Fruit fly (Drosophila melanogaster) whole organism, embryonic: ENCODE measurements around the gene CG13258.

Experiments used
- Aef1 ChIP-seq: fragments of 200-800 bp; sonication (Bioruptor generic); IDR thresholded peaks from 3 replicates; pipeline ENCODE4 v1.3.6; 2022; ENCODE audit warnings: missing biosample characterization, missing genetic modification characterization
- Antp ChIP-seq: fragments of 200-800 bp; sonication (Bioruptor generic); optimal IDR thresholded peaks from 3 replicates; lab custom pipeline; 2016; ENCODE audit warnings: missing biosample characterization, missing genetic modification characterization
- B-H1 ChIP-seq: fragments of 200-800 bp; sonication (Bioruptor generic); IDR thresholded peaks from 3 replicates; pipeline ENCODE4 v1.3.6; 2022; ENCODE audit warnings: missing biosample characterization, missing genetic modification characterization
- CG10147 ChIP-seq: fragments of 200-800 bp; sonication (Bioruptor generic); optimal IDR thresholded peaks from 2 replicates; lab custom pipeline; 2019; ENCODE audit warnings: missing biosample characterization, mild to moderate bottlenecking, missing genetic modification characterization, moderate library complexity
- CG10654 ChIP-seq: fragments of 200-800 bp; sonication (Bioruptor generic); optimal IDR thresholded peaks from 2 replicates; lab custom pipeline; 2016; ENCODE audit warnings: missing biosample characterization, missing genetic modification characterization
- CG10979 ChIP-seq: fragments of 200-800 bp; sonication (Bioruptor generic); optimal IDR thresholded peaks from 2 replicates; lab custom pipeline; 2018; ENCODE audit warnings: missing biosample characterization, mild to moderate bottlenecking, missing genetic modification characterization, moderate library complexity
- CG11504 ChIP-seq: fragments of 200-800 bp; sonication (Bioruptor generic); optimal IDR thresholded peaks from 3 replicates; lab custom pipeline; 2019; ENCODE audit warnings: missing biosample characterization, mild to moderate bottlenecking, missing genetic modification characterization, moderate library complexity
- CG1233 ChIP-seq: fragments of 200-800 bp; sonication (Bioruptor generic); optimal IDR thresholded peaks from 4 replicates; lab custom pipeline; 2018; ENCODE audit warnings: missing biosample characterization, mild to moderate bottlenecking, missing genetic modification characterization
- CG1529 ChIP-seq: fragments of 200-800 bp; sonication (Bioruptor generic); optimal IDR thresholded peaks from 3 replicates; lab custom pipeline; 2018; ENCODE audit warnings: missing biosample characterization, missing genetic modification characterization
- CG15479 ChIP-seq: fragments of 200-800 bp; sonication (Bioruptor generic); optimal IDR thresholded peaks from 3 replicates; lab custom pipeline; 2019; ENCODE audit warnings: missing biosample characterization, mild to moderate bottlenecking, missing genetic modification characterization, moderate library complexity
- CG4707 ChIP-seq: fragments of 200-800 bp; sonication (Bioruptor generic); optimal IDR thresholded peaks from 2 replicates; lab custom pipeline; 2018; ENCODE audit warnings: missing biosample characterization, mild to moderate bottlenecking, missing genetic modification characterization, moderate library complexity
- CG6854 ChIP-seq: fragments of 200-800 bp; sonication (Bioruptor generic); optimal IDR thresholded peaks from 3 replicates; lab custom pipeline; 2017; ENCODE audit warnings: missing biosample characterization, mild to moderate bottlenecking, missing genetic modification characterization
- CG7271 ChIP-seq: fragments of 200-800 bp; sonication (Bioruptor generic); optimal IDR thresholded peaks from 2 replicates; lab custom pipeline; 2018; ENCODE audit warnings: missing biosample characterization, mild to moderate bottlenecking, missing genetic modification characterization, moderate library complexity
- CG7745 ChIP-seq: fragments of 200-800 bp; sonication (Bioruptor generic); optimal IDR thresholded peaks from 2 replicates; lab custom pipeline; 2018; ENCODE audit warnings: missing biosample characterization, mild to moderate bottlenecking, missing genetic modification characterization, moderate library complexity
- CG7987 ChIP-seq: fragments of 200-800 bp; sonication (Bioruptor generic); optimal IDR thresholded peaks from 2 replicates; lab custom pipeline; 2018; ENCODE audit warnings: missing biosample characterization, mild to moderate bottlenecking, missing genetic modification characterization, moderate library complexity
- CG8944 ChIP-seq: fragments of 200-800 bp; sonication (Bioruptor generic); optimal IDR thresholded peaks from 3 replicates; lab custom pipeline; 2016; ENCODE audit warnings: missing biosample characterization, missing genetic modification characterization
- CG9876 ChIP-seq: fragments of 200-800 bp; sonication (Bioruptor generic); optimal IDR thresholded peaks from 2 replicates; lab custom pipeline; 2016; ENCODE audit warnings: missing biosample characterization, missing genetic modification characterization
- D19A ChIP-seq: fragments of 200-800 bp; optimal IDR thresholded peaks from 3 replicates; lab custom pipeline; 2019; ENCODE audit warnings: missing biosample characterization, mild to moderate bottlenecking, missing genetic modification characterization, moderate library complexity
- Dek ChIP-seq: fragments of 200-800 bp; sonication (Bioruptor generic); optimal IDR thresholded peaks from 3 replicates; lab custom pipeline; 2019; ENCODE audit warnings: missing biosample characterization, mild to moderate bottlenecking, missing genetic modification characterization, moderate library complexity
- E2f2 ChIP-seq: fragments of 200-800 bp; sonication (Bioruptor generic); IDR thresholded peaks from 2 replicates; pipeline ENCODE4 v1.3.6; 2022; ENCODE audit warnings: missing biosample characterization, missing genetic modification characterization
- Hr51 ChIP-seq, 2 experiments: fragments of 200-800 bp; sonication (Bioruptor generic); optimal IDR thresholded peaks; 2 replicates in 1 of 2; 3 replicates in 1 of 2; lab custom pipeline; 2016 to 2018; ENCODE audit warnings: missing biosample characterization in 2 of 2, missing genetic modification characterization in 2 of 2, mild to moderate bottlenecking in 1 of 2, moderate library complexity in 1 of 2
- Opbp ChIP-seq: fragments of 200-800 bp; sonication (Bioruptor generic); IDR thresholded peaks from 3 replicates; pipeline ENCODE4 v1.3.6; 2022; ENCODE audit warnings: missing biosample characterization, missing genetic modification characterization; ENCODE audit not compliant: partially characterized antibody
- Side ChIP-seq: fragments of 200-800 bp; sonication (Bioruptor generic); optimal IDR thresholded peaks from 2 replicates; lab custom pipeline; 2016; ENCODE audit warnings: missing biosample characterization, missing genetic modification characterization
- Xbp1 ChIP-seq: fragments of 200-800 bp; sonication (Bioruptor generic); optimal IDR thresholded peaks from 3 replicates; lab custom pipeline; 2016; ENCODE audit warnings: missing biosample characterization, mild to moderate bottlenecking, missing genetic modification characterization
- ac ChIP-seq: fragments of 200-800 bp; sonication (Bioruptor generic); optimal IDR thresholded peaks from 3 replicates; lab custom pipeline; 2017; ENCODE audit warnings: missing biosample characterization, mild to moderate bottlenecking, missing genetic modification characterization
- amos ChIP-seq: fragments of 200-800 bp; sonication (Bioruptor generic); IDR thresholded peaks from 2 replicates; pipeline ENCODE4 v1.3.6; 2022; ENCODE audit warnings: missing biosample characterization, missing genetic modification characterization; ENCODE audit not compliant: partially characterized antibody
- aop ChIP-seq: fragments of 200-800 bp; sonication (Bioruptor generic); IDR thresholded peaks from 2 replicates; pipeline ENCODE4 v1.3.6; 2022; ENCODE audit warnings: missing biosample characterization, missing genetic modification characterization
- az2 ChIP-seq: fragments of 200-800 bp; sonication (Bioruptor generic); optimal IDR thresholded peaks from 3 replicates; lab custom pipeline; 2016; ENCODE audit warnings: missing biosample characterization, missing genetic modification characterization
- bab2 ChIP-seq: fragments of 200-800 bp; sonication (Bioruptor generic); optimal IDR thresholded peaks from 2 replicates; lab custom pipeline; 2016; ENCODE audit warnings: missing biosample characterization, missing genetic modification characterization
- bbx ChIP-seq: fragments of 200-800 bp; sonication (Bioruptor generic); IDR thresholded peaks from 2 replicates; pipeline ENCODE4 v1.3.6; 2022; ENCODE audit warnings: missing biosample characterization, missing genetic modification characterization; ENCODE audit not compliant: partially characterized antibody
- chm ChIP-seq: fragments of 200-800 bp; sonication (Bioruptor generic); IDR thresholded peaks from 2 replicates; pipeline ENCODE4 v1.3.6; 2022; ENCODE audit warnings: missing biosample characterization, missing genetic modification characterization
- corto ChIP-seq: fragments of 200-800 bp; sonication (Bioruptor generic); optimal IDR thresholded peaks from 2 replicates; lab custom pipeline; 2016; ENCODE audit warnings: missing biosample characterization, mild to moderate bottlenecking, missing genetic modification characterization, moderate library complexity
- cwo ChIP-seq: fragments of 200-800 bp; sonication (Bioruptor generic); optimal IDR thresholded peaks from 3 replicates; lab custom pipeline; 2017; ENCODE audit warnings: missing biosample characterization, missing genetic modification characterization, mild to moderate bottlenecking, moderate library complexity, missing genetic modification reagents
- gro ChIP-seq: fragments of 200-800 bp; sonication (Bioruptor generic); optimal IDR thresholded peaks from 2 replicates; lab custom pipeline; 2016; ENCODE audit warnings: missing biosample characterization, missing genetic modification characterization
- hkb ChIP-seq, 2 experiments: fragments of 200-800 bp in 1 of 2; fragments of >200 bp in 1 of 2; sonication (Bioruptor generic) in 1 of 2; IDR thresholded peaks in 1 of 2; optimal IDR thresholded peaks in 1 of 2; 2 replicates each; pipeline versions ENCODE4 v1.3.6 to Lab custom; 2017 to 2022; ENCODE audit warnings: missing biosample characterization in 1 of 2, missing genetic modification characterization in 1 of 2
- hth ChIP-seq: fragments of >200 bp; optimal IDR thresholded peaks from 2 replicates; lab custom pipeline; 2017; ENCODE audit warnings: inconsistent platforms
- klu ChIP-seq: fragments of 200-800 bp; sonication (Bioruptor generic); IDR thresholded peaks from 2 replicates; pipeline ENCODE4 v1.3.6; 2022; ENCODE audit warnings: missing biosample characterization, missing genetic modification characterization
- mirr ChIP-seq: fragments of 200-800 bp; sonication (Bioruptor generic); optimal IDR thresholded peaks from 3 replicates; lab custom pipeline; 2018; ENCODE audit warnings: missing biosample characterization, mild to moderate bottlenecking, missing genetic modification characterization
- nau ChIP-seq: fragments of 200-800 bp; sonication (Bioruptor generic); optimal IDR thresholded peaks from 3 replicates; lab custom pipeline; 2017; ENCODE audit warnings: missing biosample characterization, mild to moderate bottlenecking, missing genetic modification characterization, missing genetic modification reagents
- nom ChIP-seq: fragments of 200-800 bp; sonication (Bioruptor generic); optimal IDR thresholded peaks from 2 replicates; lab custom pipeline; 2017; ENCODE audit warnings: missing biosample characterization, missing genetic modification characterization, mild to moderate bottlenecking, moderate library complexity, missing genetic modification reagents
- p53 ChIP-seq: fragments of 200-800 bp; sonication (Bioruptor generic); optimal IDR thresholded peaks from 2 replicates; lab custom pipeline; 2016; ENCODE audit warnings: missing biosample characterization, missing genetic modification characterization
- pb ChIP-seq: fragments of 200-800 bp; sonication (Bioruptor generic); optimal IDR thresholded peaks from 3 replicates; lab custom pipeline; 2016; ENCODE audit warnings: missing biosample characterization, missing genetic modification characterization
- repo ChIP-seq: fragments of 200-800 bp; sonication (Bioruptor generic); optimal IDR thresholded peaks from 2 replicates; lab custom pipeline; 2016; ENCODE audit warnings: missing biosample characterization, missing genetic modification characterization
- tap ChIP-seq: fragments of 200-800 bp; optimal IDR thresholded peaks from 3 replicates; lab custom pipeline; 2019; ENCODE audit warnings: missing biosample characterization, mild to moderate bottlenecking, missing genetic modification characterization, moderate library complexity
- tgo ChIP-seq: fragments of 200-800 bp; sonication (Bioruptor generic); IDR thresholded peaks from 3 replicates; pipeline ENCODE4 v1.3.6; 2022; ENCODE audit warnings: missing biosample characterization, missing genetic modification characterization
- tx ChIP-seq: fragments of 200-800 bp; sonication (Bioruptor generic); optimal IDR thresholded peaks from 2 replicates; lab custom pipeline; 2016; ENCODE audit warnings: missing biosample characterization, missing genetic modification characterization
- usp ChIP-seq: fragments of >200 bp; optimal IDR thresholded peaks from 2 replicates; lab custom pipeline; 2017; ENCODE audit warnings: missing biosample characterization, missing genetic modification characterization
- vfl ChIP-seq: fragments of 200-800 bp; sonication (Bioruptor generic); optimal IDR thresholded peaks from 2 replicates; lab custom pipeline; 2016; ENCODE audit warnings: missing biosample characterization, missing genetic modification characterization
- zen ChIP-seq: fragments of 200-800 bp; sonication (Bioruptor generic); optimal IDR thresholded peaks from 3 replicates; lab custom pipeline; 2018; ENCODE audit warnings: missing biosample characterization, mild to moderate bottlenecking, missing genetic modification characterization, moderate library complexity

The CG13258 gene

dm6 chr2L:16285692-16286359, 7.0 kb downstream of the CG13258 start (continued):
- TF ChIP-seq tx (GFP tag; lab: Kevin White, UChicago) (peak; percentile 84), Antp (GFP tag; lab: Kevin White, UChicago) (peak; percentile 83), cwo (GFP tag; lab: Kevin White, UChicago) (peak; percentile 56), Opbp (GFP tag; lab: Robert Waterston, UW) (no peak), CG7745 (tag; lab: Kevin White, UChicago) (peak; percentile 17), aop (GFP tag; lab: Robert Waterston, UW) (no peak), B-H1 (GFP tag; lab: Robert Waterston, UW) (no peak), CG7987 (peak; percentile 77), gro (GFP tag; lab: Kevin White, UChicago) (peak; percentile 86), CG10979 (tag; lab: Kevin White, UChicago) (peak; percentile 90), zen (tag; lab: Kevin White, UChicago) (peak; percentile 88), amos (GFP tag; lab: Robert Waterston, UW) (no peak), usp (GFP tag; lab: Kevin White, UChicago) (no peak), hth (lab: Kevin White, UChicago) (no peak), CG4707 (peak; percentile 71), vfl (GFP tag; lab: Kevin White, UChicago) (peak; percentile 79), corto (GFP tag; lab: Kevin White, UChicago) (peak; percentile 77), az2 (peak; percentile 86), CG1233 (GFP tag; lab: Kevin White, UChicago) (peak; percentile 81), hkb (optimal IDR thresholded peaks at IDR 0.05; lab: Kevin White, UChicago) (no peak), hkb (GFP tag; IDR thresholded peaks at IDR 0.05; lab: Robert Waterston, UW) (no peak), CG6854 (GFP tag; lab: Kevin White, UChicago) (peak; percentile 84), nom (GFP tag; lab: Kevin White, UChicago) (peak; percentile 12), mirr (GFP tag; lab: Kevin White, UChicago) (peak; percentile 48), Xbp1 (GFP tag; lab: Kevin White, UChicago) (peak; percentile 93), CG10654 (GFP tag; lab: Kevin White, UChicago) (peak; percentile 88), CG11504 (tag; lab: Kevin White, UChicago) (peak; percentile 88), tgo (GFP tag; lab: Robert Waterston, UW) (no peak), D19A (tag; lab: Kevin White, UChicago) (peak; percentile 79), CG8944 (GFP tag; lab: Kevin White, UChicago) (peak; percentile 84), Hr51 (GFP tag; optimal IDR thresholded peaks at IDR 0.05; lab: Kevin White, UChicago) (peak; percentile 71 to 88), nau (GFP tag; lab: Kevin White, UChicago) (no peak), klu (GFP tag; lab: Robert Waterston, UW) (no peak), ac (GFP tag; lab: Kevin White, UChicago) (peak; percentile 5), bab2 (peak; percentile 85), CG9876 (GFP tag; lab: Kevin White, UChicago) (peak; percentile 81), bbx (GFP tag; lab: Robert Waterston, UW) (no peak), Dek (tag; lab: Kevin White, UChicago) (peak; percentile 89), Aef1 (GFP tag; lab: Robert Waterston, UW) (no peak), CG15479 (GFP tag; lab: Kevin White, UChicago) (peak; percentile 77), CG7271 (tag; lab: Kevin White, UChicago) (no peak), CG10147 (peak; percentile 85), pb (GFP tag; lab: Kevin White, UChicago) (peak; percentile 70), Side (peak; percentile 78), chm (GFP tag; lab: Robert Waterston, UW) (no peak), CG1529 (peak; percentile 73), tap (tag; lab: Kevin White, UChicago) (peak; percentile 91), p53 (GFP tag; lab: Kevin White, UChicago) (peak; percentile 54), E2f2 (GFP tag; lab: Robert Waterston, UW) (no peak), repo (GFP tag; lab: Kevin White, UChicago) (peak; percentile 67)
